Worm (Caenorhabditis elegans) whole organism, L3 larva: ENCODE measurements around the gene rpn-9.

Source experiments
- R02D3.7 ChIP-seq: fragments of 150-350 bp; optimal IDR thresholded peaks from 2 replicates; lab custom pipeline; 2014; ENCODE audit warnings: missing biosample characterization, missing genetic modification characterization
- ZK546.5 ChIP-seq: sonication (generic microtip); optimal IDR thresholded peaks from 2 replicates; lab custom pipeline; 2017; ENCODE audit warnings: missing biosample characterization, missing genetic modification characterization
- aly-2 ChIP-seq: fragments of 150-350 bp; optimal IDR thresholded peaks from 2 replicates; lab custom pipeline; 2014; ENCODE audit warnings: missing biosample characterization, missing genetic modification characterization
- ama-1 ChIP-seq: fragments of 150-350 bp; optimal IDR thresholded peaks from 2 replicates; lab custom pipeline; 2018
- ceh-16 ChIP-seq: sonication (generic microtip); optimal IDR thresholded peaks from 2 replicates; lab custom pipeline; 2017; ENCODE audit warnings: missing biosample characterization, missing genetic modification characterization
- ceh-28 ChIP-seq: fragments of 150-350 bp; optimal IDR thresholded peaks from 2 replicates; lab custom pipeline; 2014; ENCODE audit warnings: missing biosample characterization, missing genetic modification reagents, missing genetic modification characterization
- ceh-82 ChIP-seq: fragments of 150-350 bp; optimal IDR thresholded peaks from 2 replicates; lab custom pipeline; 2014; ENCODE audit warnings: missing biosample characterization, missing genetic modification characterization
- ceh-9 ChIP-seq: sonication (generic microtip); optimal IDR thresholded peaks from 2 replicates; lab custom pipeline; 2018; ENCODE audit warnings: missing biosample characterization, missing genetic modification characterization
- daf-12 ChIP-seq: fragments of 150-350 bp; optimal IDR thresholded peaks from 2 replicates; lab custom pipeline; 2014; ENCODE audit warnings: missing biosample characterization, missing genetic modification reagents, missing genetic modification characterization
- egl-27 ChIP-seq: sonication (generic microtip); optimal IDR thresholded peaks from 4 replicates; lab custom pipeline; 2017; ENCODE audit warnings: missing biosample characterization, missing genetic modification reagents, missing genetic modification characterization
- egl-5 ChIP-seq: fragments of 150-350 bp; optimal IDR thresholded peaks from 2 replicates; lab custom pipeline; 2017; ENCODE audit warnings: missing biosample characterization, missing genetic modification reagents, missing genetic modification characterization, inconsistent platforms
- elt-1 ChIP-seq: fragments of 150-350 bp; optimal IDR thresholded peaks from 2 replicates; lab custom pipeline; 2014; ENCODE audit warnings: missing biosample characterization, missing genetic modification characterization
- elt-2 ChIP-seq: sonication (generic microtip); optimal IDR thresholded peaks from 2 replicates; lab custom pipeline; 2016; ENCODE audit warnings: missing genetic modification reagents, mild to moderate bottlenecking, missing genetic modification characterization, missing compliant biosample characterization
- elt-3 ChIP-seq, 3 experiments: fragments of 150-350 bp in 1 of 3; sonication (generic microtip) in 2 of 3; optimal IDR thresholded peaks; 2 replicates in 2 of 3; 4 replicates in 1 of 3; lab custom pipeline; 2014 to 2017; ENCODE audit warnings: missing biosample characterization in 3 of 3, missing genetic modification characterization in 3 of 3
- eor-1 ChIP-seq, 2 experiments: fragments of 150-350 bp; optimal IDR thresholded peaks; 2 replicates each; lab custom pipeline; 2014 to 2018; ENCODE audit warnings: missing biosample characterization in 2 of 2, missing genetic modification characterization in 2 of 2
- fkh-10 ChIP-seq: sonication (generic microtip); optimal IDR thresholded peaks from 2 replicates; lab custom pipeline; 2017; ENCODE audit warnings: missing biosample characterization, missing genetic modification reagents, missing genetic modification characterization
- fkh-2 ChIP-seq: fragments of 150-350 bp; optimal IDR thresholded peaks from 2 replicates; lab custom pipeline; 2014; ENCODE audit warnings: missing biosample characterization, missing genetic modification reagents, missing genetic modification characterization
- fos-1 ChIP-seq: fragments of 150-350 bp; optimal IDR thresholded peaks from 2 replicates; lab custom pipeline; 2014; ENCODE audit warnings: missing biosample characterization, missing genetic modification characterization
- hmg-11 ChIP-seq: sonication (generic microtip); optimal IDR thresholded peaks from 2 replicates; lab custom pipeline; 2016; ENCODE audit warnings: missing genetic modification characterization, missing compliant biosample characterization
- jun-1 ChIP-seq: fragments of 150-350 bp; optimal IDR thresholded peaks from 2 replicates; lab custom pipeline; 2014; ENCODE audit warnings: missing biosample characterization, missing genetic modification reagents, missing genetic modification characterization
- lin-15B ChIP-seq: fragments of 150-350 bp; optimal IDR thresholded peaks from 2 replicates; lab custom pipeline; 2014; ENCODE audit warnings: missing biosample characterization, missing genetic modification characterization
- lin-39 ChIP-seq: fragments of 150-350 bp; optimal IDR thresholded peaks from 2 replicates; lab custom pipeline; 2018; ENCODE audit warnings: missing biosample characterization, missing genetic modification reagents, missing genetic modification characterization
- lsy-12 ChIP-seq: sonication (generic microtip); optimal IDR thresholded peaks from 2 replicates; lab custom pipeline; 2016; ENCODE audit warnings: mild to moderate bottlenecking, missing genetic modification characterization, missing compliant biosample characterization
- mdl-1 ChIP-seq: fragments of 150-350 bp; optimal IDR thresholded peaks from 2 replicates; lab custom pipeline; 2014; ENCODE audit warnings: missing biosample characterization, missing genetic modification characterization
- mml-1 ChIP-seq: fragments of 150-350 bp; sonication (generic microtip); optimal IDR thresholded peaks from 3 replicates; lab custom pipeline; 2014; ENCODE audit warnings: missing biosample characterization, missing genetic modification characterization
- nfya-1 ChIP-seq: sonication (generic microtip); optimal IDR thresholded peaks from 2 replicates; lab custom pipeline; 2017; ENCODE audit warnings: missing genetic modification characterization, mild to moderate bottlenecking, missing compliant biosample characterization, antibody characterized with exemption, moderate library complexity; ENCODE audit not compliant: insufficient read depth
- nhr-11 ChIP-seq: fragments of 150-350 bp; optimal IDR thresholded peaks from 2 replicates; lab custom pipeline; 2014; ENCODE audit warnings: missing biosample characterization, missing genetic modification characterization
- nhr-12 ChIP-seq: fragments of 150-350 bp; optimal IDR thresholded peaks from 2 replicates; lab custom pipeline; 2014; ENCODE audit warnings: missing biosample characterization, missing genetic modification characterization
- nhr-23 ChIP-seq: fragments of 150-350 bp; optimal IDR thresholded peaks from 2 replicates; lab custom pipeline; 2014; ENCODE audit warnings: missing biosample characterization, missing genetic modification reagents, missing genetic modification characterization
- nhr-237 ChIP-seq: fragments of 150-350 bp; optimal IDR thresholded peaks from 2 replicates; lab custom pipeline; 2014; ENCODE audit warnings: missing biosample characterization, missing genetic modification characterization
- nhr-25 ChIP-seq: sonication (generic microtip); optimal IDR thresholded peaks from 2 replicates; lab custom pipeline; 2017; ENCODE audit warnings: missing biosample characterization, missing genetic modification characterization
- nhr-28 ChIP-seq: fragments of 150-350 bp; optimal IDR thresholded peaks from 2 replicates; lab custom pipeline; 2014; ENCODE audit warnings: missing biosample characterization, missing genetic modification characterization
- nhr-43 ChIP-seq: sonication (generic microtip); optimal IDR thresholded peaks from 2 replicates; lab custom pipeline; 2016; ENCODE audit warnings: mild to moderate bottlenecking, missing genetic modification characterization, missing compliant biosample characterization; ENCODE audit not compliant: poor library complexity, severe bottlenecking
- nhr-67 ChIP-seq: fragments of 150-350 bp; optimal IDR thresholded peaks from 2 replicates; lab custom pipeline; 2014; ENCODE audit warnings: missing biosample characterization, missing genetic modification characterization
- nhr-76 ChIP-seq: fragments of 150-350 bp; sonication (generic microtip); optimal IDR thresholded peaks from 5 replicates; lab custom pipeline; 2014; ENCODE audit warnings: missing biosample characterization, missing genetic modification characterization
- nhr-77 ChIP-seq: fragments of 150-350 bp; optimal IDR thresholded peaks from 2 replicates; lab custom pipeline; 2014; ENCODE audit warnings: missing biosample characterization, missing genetic modification characterization
- pha-4 ChIP-seq: fragments of 150-350 bp; optimal IDR thresholded peaks from 2 replicates; lab custom pipeline; 2014; ENCODE audit warnings: missing biosample characterization, missing genetic modification reagents, missing genetic modification characterization
- pqm-1 ChIP-seq: fragments of 150-350 bp; optimal IDR thresholded peaks from 2 replicates; lab custom pipeline; 2017; ENCODE audit warnings: missing biosample characterization, missing genetic modification characterization, inconsistent platforms
- sea-2 ChIP-seq: fragments of 150-350 bp; sonication (generic microtip); optimal IDR thresholded peaks from 4 replicates; lab custom pipeline; 2014; ENCODE audit warnings: missing biosample characterization, missing genetic modification reagents, missing genetic modification characterization
- skn-1 ChIP-seq: fragments of 150-350 bp; optimal IDR thresholded peaks from 2 replicates; lab custom pipeline; 2014; ENCODE audit warnings: missing biosample characterization, missing genetic modification characterization
- snpc-4 ChIP-seq: fragments of 150-350 bp; optimal IDR thresholded peaks from 2 replicates; lab custom pipeline; 2014; ENCODE audit warnings: missing biosample characterization, missing genetic modification characterization
- tbx-2 ChIP-seq: sonication (generic microtip); optimal IDR thresholded peaks from 2 replicates; lab custom pipeline; 2016; ENCODE audit warnings: mild to moderate bottlenecking, missing genetic modification characterization, missing compliant biosample characterization
- unc-39 ChIP-seq: sonication (generic microtip); optimal IDR thresholded peaks from 4 replicates; lab custom pipeline; 2017; ENCODE audit warnings: missing biosample characterization, missing genetic modification characterization
- unc-62 ChIP-seq: fragments of 150-350 bp; sonication (generic microtip); optimal IDR thresholded peaks from 4 replicates; lab custom pipeline; 2014; ENCODE audit warnings: missing biosample characterization, missing genetic modification reagents, missing genetic modification characterization
- zag-1 ChIP-seq: fragments of 150-350 bp; optimal IDR thresholded peaks from 2 replicates; lab custom pipeline; 2014; ENCODE audit warnings: missing biosample characterization, missing genetic modification characterization
- ztf-11 ChIP-seq: fragments of 150-350 bp; optimal IDR thresholded peaks from 2 replicates; lab custom pipeline; 2014; ENCODE audit warnings: missing biosample characterization, missing genetic modification characterization
- ztf-4 ChIP-seq: fragments of 150-350 bp; optimal IDR thresholded peaks from 2 replicates; lab custom pipeline; 2014; ENCODE audit warnings: missing biosample characterization, missing genetic modification characterization

rpn-9 gene

ce11 chrII:11234751-11235150 is 4.0 kb downstream of the rpn-9 start, which contains the start of gene cox-15:
cox-15 (minus strand) TSS chrII:11234952.
- TF ChIP-seq mml-1 (tag; lab: Kevin White, UChicago) (no peak), nhr-23 (no peak), nhr-12 (tag; lab: Kevin White, UChicago) (no peak), elt-2 (tag; lab: Kevin White, UChicago) (no peak), nhr-77 (no peak), egl-27 (tag; lab: Kevin White, UChicago) (no peak), pha-4 (tag; lab: Kevin White, UChicago) (no peak), ceh-82 (tag; lab: Kevin White, UChicago) (no peak), nhr-25 (no peak), nhr-28 (tag; lab: Kevin White, UChicago) (no peak)

DNA sequence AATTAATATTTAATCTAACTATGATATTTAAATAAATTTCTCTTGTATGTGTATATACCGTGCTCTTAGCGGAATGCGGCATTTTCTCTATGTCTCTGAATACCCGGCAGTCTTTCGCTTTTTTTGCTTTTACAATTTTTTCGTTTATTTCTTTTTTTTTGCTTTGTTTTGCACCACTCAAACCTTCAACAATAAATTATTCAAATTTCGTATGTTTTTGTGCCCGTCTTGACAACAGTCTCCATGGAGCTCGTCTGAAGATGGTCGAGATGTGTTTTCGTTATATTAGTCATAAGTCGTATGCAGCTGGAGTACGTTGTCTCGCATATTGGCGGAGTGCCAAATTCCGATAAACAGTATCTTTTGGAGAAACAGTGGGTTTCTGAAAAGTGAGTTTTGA is 12.3 kb downstream of the rpn-9 start, which contains the start of gene T06D8.2:
Gene T06D8.2, plus strand, starts transcription at position 301 of the 400 bp plus-strand sequence.
- TF ChIP-seq mml-1 (tag; lab: Kevin White, UChicago) (no peak), nhr-11 (tag; lab: Kevin White, UChicago) (no peak), unc-39 (tag; lab: Kevin White, UChicago) (no peak), jun-1 (tag; lab: Kevin White, UChicago) (no peak), nhr-25 (no peak)

- peak; percentile 53 for TF ChIP-seq nhr-25
- TF ChIP-seq elt-3 (tag; optimal IDR thresholded peaks at IDR 0.05; lab: Kevin White, UChicago): peak in 1 of 3 experiments; percentile 75
- peak; percentile 42 for TF ChIP-seq skn-1 (tag; lab: Kevin White, UChicago)
- TF ChIP-seq jun-1 (tag; lab: Kevin White, UChicago): peak; percentile 65
- no peak for TF ChIP-seq egl-5 (tag; lab: Kevin White, UChicago)
- TF ChIP-seq unc-62 (GFP tag; lab: Kevin White, UChicago): peak; percentile 79
- TF ChIP-seq eor-1 (tag; optimal IDR thresholded peaks at IDR 0.05; lab: Kevin White, UChicago): no peak
- peak; percentile 62 for TF ChIP-seq lin-39 (tag; lab: Kevin White, UChicago)
- TF ChIP-seq elt-1: no peak
- TF ChIP-seq mdl-1 (tag; lab: Kevin White, UChicago): no peak
- TF ChIP-seq ama-1 (lab: Kevin White, UChicago): peak; percentile 98
- no peak for TF ChIP-seq nhr-11 (tag; lab: Kevin White, UChicago)
- no peak for TF ChIP-seq fkh-10
- TF ChIP-seq aly-2 (tag; lab: Kevin White, UChicago): peak; percentile 74
- no peak for TF ChIP-seq daf-12 (tag; lab: Kevin White, UChicago)
- no peak for TF ChIP-seq ceh-82 (tag; lab: Kevin White, UChicago)
- peak; percentile 65 for TF ChIP-seq lin-15B
- TF ChIP-seq ceh-16 (tag; lab: Kevin White, UChicago): no peak
- TF ChIP-seq R02D3.7 (tag; lab: Kevin White, UChicago): peak; percentile 73
- TF ChIP-seq zag-1: peak; percentile 32
- no peak for TF ChIP-seq nhr-76
- peak; percentile 8 for TF ChIP-seq egl-27 (tag; lab: Kevin White, UChicago)
- peak; percentile 71 for TF ChIP-seq lsy-12 (tag; lab: Kevin White, UChicago)
- TF ChIP-seq mml-1 (tag; lab: Kevin White, UChicago): no peak
- peak; percentile 73 for TF ChIP-seq nfya-1 (tag; lab: Kevin White, UChicago)
- TF ChIP-seq nhr-23: peak; percentile 69
- no peak for TF ChIP-seq ZK546.5
- peak; percentile 77 for TF ChIP-seq pqm-1 (tag; lab: Kevin White, UChicago)
- TF ChIP-seq nhr-237 (tag; lab: Kevin White, UChicago): no peak
- TF ChIP-seq fkh-2: no peak
- TF ChIP-seq ceh-28: peak; percentile 84
- TF ChIP-seq unc-39 (tag; lab: Kevin White, UChicago): no peak
- TF ChIP-seq ceh-9: no peak
- TF ChIP-seq nhr-67: no peak
- no peak for TF ChIP-seq sea-2 (GFP tag; lab: Kevin White, UChicago)
- TF ChIP-seq elt-2 (tag; lab: Kevin White, UChicago): peak; percentile 64
- TF ChIP-seq tbx-2 (tag; lab: Kevin White, UChicago): peak; percentile 68
- TF ChIP-seq hmg-11 (tag; lab: Kevin White, UChicago): no peak
- no peak for TF ChIP-seq nhr-28 (tag; lab: Kevin White, UChicago)
- no peak for TF ChIP-seq fos-1 (tag; lab: Kevin White, UChicago)
- TF ChIP-seq nhr-77: no peak
- no peak for TF ChIP-seq ztf-11
- peak; percentile 99 for TF ChIP-seq snpc-4 (tag; lab: Kevin White, UChicago)
- no peak for TF ChIP-seq nhr-12 (tag; lab: Kevin White, UChicago)
- peak; percentile 33 for TF ChIP-seq pha-4 (tag; lab: Kevin White, UChicago)
- TF ChIP-seq ztf-4 (tag; lab: Kevin White, UChicago): no peak
- TF ChIP-seq nhr-43 (tag; lab: Kevin White, UChicago): peak; percentile 87
- TF ChIP-seq, all 47 proteins: peak for 22
Observed at ce11 chrII:11224045-11224481, 14.7 kb downstream of the rpn-9 start.
